Worm (Caenorhabditis elegans): ENCODE measurements around the gene fbxb-75.

The fbxb-75 gene

DNA sequence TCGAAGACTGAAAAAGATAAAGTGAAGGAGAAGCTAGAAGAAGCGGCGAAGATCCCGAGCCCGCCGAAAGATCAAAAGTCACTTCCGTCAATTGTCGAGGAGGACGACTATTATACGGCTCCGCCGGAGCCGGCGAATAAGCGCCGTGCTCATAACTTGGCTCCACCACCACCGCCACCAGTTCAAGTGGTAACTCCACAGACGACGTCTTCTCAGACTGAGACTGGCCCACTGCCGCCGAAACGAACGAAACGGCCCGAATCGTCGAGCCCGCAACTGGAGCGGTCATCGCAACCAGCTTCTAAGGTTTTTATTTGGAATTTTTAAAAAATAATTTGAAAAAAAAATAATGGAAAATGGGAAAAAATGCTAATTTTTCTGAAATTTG is 29.0 kb downstream of the fbxb-75 start:
- no peak for TF ChIP-seq fos-1 (tag; optimal IDR thresholded peaks at IDR 0.05)
- TF ChIP-seq C34F6.9 (tag; optimal IDR thresholded peaks at IDR 0.05) = no peak
- TF ChIP-seq ztf-4 (tag; optimal IDR thresholded peaks at IDR 0.05) = no peak
- no peak for TF ChIP-seq aly-2 (tag; optimal IDR thresholded peaks at IDR 0.05)
- TF ChIP-seq F13H6.1 (tag; optimal IDR thresholded peaks at IDR 0.05) = no peak
- TF ChIP-seq snpc-4 (tag; optimal IDR thresholded peaks at IDR 0.05) = no peak
- no peak for TF ChIP-seq unc-39 (tag; optimal IDR thresholded peaks at IDR 0.05)
- no peak for TF ChIP-seq lin-39 (tag; optimal IDR thresholded peaks at IDR 0.05)
- no peak for TF ChIP-seq mbf-1 (tag; optimal IDR thresholded peaks at IDR 0.05)
- no peak for TF ChIP-seq sma-3 (GFP tag; optimal IDR thresholded peaks at IDR 0.05)
- no peak for TF ChIP-seq egl-27 (tag; optimal IDR thresholded peaks at IDR 0.05)
- no peak for TF ChIP-seq crh-2 (tag; optimal IDR thresholded peaks at IDR 0.05)
- no peak for TF ChIP-seq nhr-77 (tag; optimal IDR thresholded peaks at IDR 0.05)
- TF ChIP-seq zag-1 (tag; optimal IDR thresholded peaks at IDR 0.05) = no peak
- no peak for TF ChIP-seq lsy-2 (tag; optimal IDR thresholded peaks at IDR 0.05)
- no peak for TF ChIP-seq peb-1 (tag; optimal IDR thresholded peaks at IDR 0.05)
- TF ChIP-seq nhr-237 (tag; optimal IDR thresholded peaks at IDR 0.05) = no peak
- no peak for TF ChIP-seq mab-5 (tag; optimal IDR thresholded peaks at IDR 0.05)

DNA sequence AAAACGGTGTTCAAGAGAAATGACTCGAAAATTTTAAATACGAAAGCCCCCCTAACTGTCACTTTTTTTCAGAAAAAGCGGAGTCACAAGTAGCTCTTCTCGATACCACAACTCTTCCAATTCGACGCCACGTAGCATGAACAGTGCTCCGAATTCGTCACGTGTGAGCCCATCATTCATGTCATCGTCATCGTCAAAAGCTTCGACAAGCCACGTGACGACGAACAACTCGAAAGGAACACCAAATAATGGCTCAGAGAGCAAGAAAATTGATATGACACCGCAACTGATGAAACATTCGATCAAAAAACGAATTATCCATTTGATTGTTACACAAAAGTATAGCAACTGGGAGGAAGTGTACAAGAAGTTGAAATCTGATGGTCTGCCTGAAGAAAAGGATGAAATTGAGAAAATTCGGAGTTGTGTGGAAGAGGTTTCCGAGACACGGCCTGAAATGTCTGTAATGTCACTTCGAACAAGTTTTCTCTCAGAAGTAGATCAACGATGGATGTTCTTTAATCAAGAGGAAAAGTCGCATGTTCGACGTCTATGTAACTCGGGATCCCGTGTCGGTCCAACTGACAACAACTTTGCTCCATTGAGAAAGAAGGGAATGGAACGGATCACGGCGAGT is 29.5 kb downstream of the fbxb-75 start:
- TF ChIP-seq ama-1 (optimal IDR thresholded peaks at IDR 0.05) = peak; percentile 7
- no peak for TF ChIP-seq lin-11 (tag; optimal IDR thresholded peaks at IDR 0.05)

DNA sequence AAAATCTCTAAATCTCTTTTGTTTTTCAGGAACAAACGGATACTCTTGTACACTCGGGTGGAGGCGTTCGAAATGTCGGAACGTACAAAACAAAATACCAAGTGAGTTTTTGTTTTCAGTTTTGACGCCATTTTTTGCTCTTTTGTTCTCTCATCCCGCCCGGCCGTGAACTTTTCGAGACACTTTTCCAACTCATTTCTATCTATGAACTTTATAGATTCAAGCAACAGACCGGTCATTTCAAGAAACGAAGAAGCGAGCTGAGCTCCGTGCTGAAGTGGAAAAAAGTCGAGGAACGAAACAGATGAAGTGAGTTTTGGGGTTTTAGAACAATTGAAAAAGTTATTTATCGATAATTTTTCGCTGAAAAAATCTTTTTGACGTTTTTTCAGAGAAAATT is 30.5 kb downstream of the fbxb-75 start:
- TF ChIP-seq C34F6.9 (tag; optimal IDR thresholded peaks at IDR 0.05) (no peak), nhr-6 (tag; optimal IDR thresholded peaks at IDR 0.05) (no peak), blmp-1 (tag; optimal IDR thresholded peaks at IDR 0.05; ENCODE audit: insufficient read depth) (no peak), snpc-4 (tag; optimal IDR thresholded peaks at IDR 0.05) (no peak), sem-4 (tag; optimal IDR thresholded peaks at IDR 0.05) (no peak), lin-39 (tag; optimal IDR thresholded peaks at IDR 0.05) (no peak), skn-1 (tag; optimal IDR thresholded peaks at IDR 0.05) (no peak), dmd-4 (tag; optimal IDR thresholded peaks at IDR 0.05) (no peak), unc-62 (GFP tag; optimal IDR thresholded peaks at IDR 0.05) (no peak), sma-9 (GFP tag; optimal IDR thresholded peaks at IDR 0.05) (no peak), sma-9 (tag; optimal IDR thresholded peaks at IDR 0.05) (no peak), nhr-11 (tag; optimal IDR thresholded peaks at IDR 0.05) (no peak), peb-1 (tag; optimal IDR thresholded peaks at IDR 0.05) (no peak), ztf-11 (tag; optimal IDR thresholded peaks at IDR 0.05) (no peak), nhr-129 (tag; optimal IDR thresholded peaks at IDR 0.05) (no peak), elt-1 (tag; optimal IDR thresholded peaks at IDR 0.05) (no peak), nhr-10 (tag; optimal IDR thresholded peaks at IDR 0.05) (no peak)

- TF ChIP-seq zag-1 (tag; optimal IDR thresholded peaks at IDR 0.05) (no peak), mdl-1 (tag; optimal IDR thresholded peaks at IDR 0.05) (no peak), dmd-4 (tag; optimal IDR thresholded peaks at IDR 0.05) (no peak)
These were observed 32.3 kb downstream of the fbxb-75 start for ce11 chrIV:4408714-4409113.

DNA sequence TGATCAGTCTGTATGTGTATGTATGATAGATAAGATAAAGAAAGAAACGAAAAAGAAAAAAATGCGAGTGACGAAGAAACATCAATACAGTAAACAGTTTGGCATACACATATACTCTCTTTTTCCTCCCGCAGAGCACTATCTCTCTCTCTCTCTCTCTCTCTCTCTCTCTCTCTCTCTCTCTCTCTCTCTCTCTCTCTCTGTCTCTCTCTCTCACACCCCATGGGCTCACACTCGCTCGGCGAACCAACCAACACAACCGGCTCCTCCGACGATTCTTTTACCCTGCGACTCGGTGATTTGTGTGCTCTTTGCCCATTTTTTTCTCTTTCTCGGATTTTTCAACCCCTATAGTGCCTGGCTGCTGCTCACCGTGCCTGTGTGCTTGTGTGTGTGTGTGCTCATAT is 33.9 kb downstream of the fbxb-75 start:
- TF ChIP-seq lin-39 (tag; optimal IDR thresholded peaks at IDR 0.05) = no peak
- TF ChIP-seq lin-11 (tag; optimal IDR thresholded peaks at IDR 0.05) = no peak
- TF ChIP-seq zag-1 (tag; optimal IDR thresholded peaks at IDR 0.05) = no peak
- no peak for TF ChIP-seq dmd-4 (tag; optimal IDR thresholded peaks at IDR 0.05)
- TF ChIP-seq unc-62 (GFP tag; optimal IDR thresholded peaks at IDR 0.05) = no peak
- TF ChIP-seq ztf-1 (GFP tag; conservative IDR thresholded peaks at IDR 0.05) = no peak
- TF ChIP-seq F13H6.1 (tag; optimal IDR thresholded peaks at IDR 0.05) = peak; percentile 85
- TF ChIP-seq nhr-21 (tag; optimal IDR thresholded peaks at IDR 0.05) = no peak
- TF ChIP-seq Y55F3AM.14 (GFP tag; optimal IDR thresholded peaks at IDR 0.05) = no peak
- TF ChIP-seq sem-4 (tag; optimal IDR thresholded peaks at IDR 0.05) = no peak
- no peak for TF ChIP-seq ceh-16 (tag; optimal IDR thresholded peaks at IDR 0.05)
- TF ChIP-seq fos-1 (tag; optimal IDR thresholded peaks at IDR 0.05) = peak; percentile 54
- no peak for TF ChIP-seq ama-1 (optimal IDR thresholded peaks at IDR 0.05)
- TF ChIP-seq sma-9 (GFP tag; optimal IDR thresholded peaks at IDR 0.05) = peak; percentile 39
- no peak for TF ChIP-seq sma-9 (tag; optimal IDR thresholded peaks at IDR 0.05)
- TF ChIP-seq mab-5 (tag; optimal IDR thresholded peaks at IDR 0.05) = no peak
- TF ChIP-seq sma-3 (GFP tag; optimal IDR thresholded peaks at IDR 0.05) = peak; percentile 4
- no peak for TF ChIP-seq snpc-4 (tag; optimal IDR thresholded peaks at IDR 0.05)
- TF ChIP-seq ZK546.5 (tag; optimal IDR thresholded peaks at IDR 0.05) = no peak
- peak; percentile 3 for TF ChIP-seq crh-2 (tag; optimal IDR thresholded peaks at IDR 0.05)
- no peak for TF ChIP-seq aly-2 (tag; optimal IDR thresholded peaks at IDR 0.05)
- TF ChIP-seq lin-13 (GFP tag; optimal IDR thresholded peaks at IDR 0.05) = no peak
- peak; percentile 56 for TF ChIP-seq nhr-129 (tag; optimal IDR thresholded peaks at IDR 0.05)
- no peak for TF ChIP-seq unc-39 (tag; optimal IDR thresholded peaks at IDR 0.05)
- TF ChIP-seq lsy-2 (tag; optimal IDR thresholded peaks at IDR 0.05) = peak in 1 of 2 experiments; percentile 48
- TF ChIP-seq nhr-77 (tag; optimal IDR thresholded peaks at IDR 0.05) = no peak
- no peak for TF ChIP-seq nhr-11 (tag; optimal IDR thresholded peaks at IDR 0.05)

All from whole organism, L2 larva.